Fruit fly (Drosophila melanogaster) whole organism, prepupa: ENCODE results near the gene CG3982.

Experiments used
- Blimp-1 ChIP-seq: fragments of 200-800 bp; sonication (Bioruptor generic); optimal IDR thresholded peaks from 3 replicates; lab custom pipeline; 2017; ENCODE audit warnings: missing biosample characterization, missing genetic modification characterization, mild to moderate bottlenecking, moderate library complexity, missing genetic modification reagents
- CG10631 ChIP-seq: fragments of 200-800 bp; sonication (Bioruptor generic); optimal IDR thresholded peaks from 2 replicates; lab custom pipeline; 2016; ENCODE audit warnings: missing biosample characterization, missing genetic modification characterization
- CG10669 ChIP-seq: fragments of 200-800 bp; sonication (Bioruptor generic); optimal IDR thresholded peaks from 3 replicates; lab custom pipeline; 2018; ENCODE audit warnings: missing biosample characterization, mild to moderate bottlenecking, missing genetic modification characterization, moderate library complexity
- CG11294 ChIP-seq: fragments of 200-800 bp; sonication (Bioruptor generic); IDR thresholded peaks from 2 replicates; pipeline ENCODE4 v1.3.6; 2022; ENCODE audit warnings: missing biosample characterization, missing genetic modification characterization
- CG11902 ChIP-seq: fragments of 200-800 bp; sonication (Bioruptor generic); optimal IDR thresholded peaks from 3 replicates; lab custom pipeline; 2016; ENCODE audit warnings: missing biosample characterization, missing genetic modification characterization
- CG15336 ChIP-seq: fragments of 200-800 bp; sonication (Bioruptor generic); IDR thresholded peaks from 2 replicates; pipeline ENCODE4 v1.3.6; 2022; ENCODE audit warnings: missing biosample characterization, missing genetic modification characterization
- CG1621 ChIP-seq: fragments of 200-800 bp; sonication (Bioruptor generic); optimal IDR thresholded peaks from 3 replicates; lab custom pipeline; 2018; ENCODE audit warnings: missing biosample characterization, mild to moderate bottlenecking, missing genetic modification characterization
- CG16779 ChIP-seq: fragments of 200-800 bp; sonication (Bioruptor generic); optimal IDR thresholded peaks from 3 replicates; lab custom pipeline; 2017; ENCODE audit warnings: missing biosample characterization, mild to moderate bottlenecking, missing genetic modification characterization
- CG3032 ChIP-seq: fragments of 200-800 bp; optimal IDR thresholded peaks from 2 replicates; lab custom pipeline; 2019; ENCODE audit warnings: missing biosample characterization, mild to moderate bottlenecking, missing genetic modification characterization, moderate library complexity
- CG31627 ChIP-seq: fragments of 200-800 bp; sonication (Bioruptor generic); optimal IDR thresholded peaks from 3 replicates; lab custom pipeline; 2016; ENCODE audit warnings: missing biosample characterization, missing genetic modification characterization
- CG32006 ChIP-seq: fragments of 200-800 bp; sonication (Bioruptor generic); optimal IDR thresholded peaks from 3 replicates; lab custom pipeline; 2017; ENCODE audit warnings: missing biosample characterization, mild to moderate bottlenecking, missing genetic modification characterization
- CG34406 ChIP-seq: fragments of 200-800 bp; sonication (Bioruptor generic); optimal IDR thresholded peaks from 3 replicates; lab custom pipeline; 2016; ENCODE audit warnings: missing biosample characterization, missing genetic modification characterization
- CG3919 ChIP-seq: fragments of 200-800 bp; sonication (Bioruptor generic); optimal IDR thresholded peaks from 3 replicates; lab custom pipeline; 2016; ENCODE audit warnings: missing biosample characterization, missing genetic modification characterization
- CG4318 ChIP-seq: fragments of 200-800 bp; sonication (Bioruptor generic); optimal IDR thresholded peaks from 3 replicates; lab custom pipeline; 2017; ENCODE audit warnings: missing biosample characterization, mild to moderate bottlenecking, missing genetic modification characterization
- CG6163 ChIP-seq: fragments of 200-800 bp; sonication (Bioruptor generic); IDR thresholded peaks from 3 replicates; pipeline ENCODE4 v1.3.6; 2022; ENCODE audit warnings: missing biosample characterization, missing genetic modification characterization
- CG6276 ChIP-seq: fragments of 200-800 bp; sonication (Bioruptor generic); optimal IDR thresholded peaks from 2 replicates; lab custom pipeline; 2017; ENCODE audit warnings: missing biosample characterization, mild to moderate bottlenecking, missing genetic modification characterization
- CG6792 ChIP-seq: fragments of 200-800 bp; sonication (Bioruptor generic); optimal IDR thresholded peaks from 3 replicates; lab custom pipeline; 2016; ENCODE audit warnings: missing biosample characterization, missing genetic modification characterization
- CG6808 ChIP-seq: fragments of 200-800 bp; sonication (Bioruptor generic); optimal IDR thresholded peaks from 3 replicates; lab custom pipeline; 2017; ENCODE audit warnings: missing biosample characterization, missing genetic modification characterization, mild to moderate bottlenecking, moderate library complexity, missing genetic modification reagents
- CG7368 ChIP-seq: fragments of 200-800 bp; sonication (Bioruptor generic); optimal IDR thresholded peaks from 3 replicates; lab custom pipeline; 2016; ENCODE audit warnings: missing biosample characterization, missing genetic modification characterization
- CG8119 ChIP-seq: fragments of 200-800 bp; sonication (Bioruptor generic); IDR thresholded peaks from 3 replicates; pipeline ENCODE4 v1.3.6; 2022; ENCODE audit warnings: missing biosample characterization, missing genetic modification characterization
- CG8319 ChIP-seq: fragments of 200-800 bp; sonication (Bioruptor generic); optimal IDR thresholded peaks from 3 replicates; lab custom pipeline; 2016; ENCODE audit warnings: missing biosample characterization, missing genetic modification characterization
- CG8632 ChIP-seq: fragments of 200-800 bp; sonication (Bioruptor generic); optimal IDR thresholded peaks from 3 replicates; lab custom pipeline; 2016; ENCODE audit warnings: missing biosample characterization, missing genetic modification characterization
- CG9139 ChIP-seq: fragments of 200-800 bp; sonication (Bioruptor generic); optimal IDR thresholded peaks from 3 replicates; lab custom pipeline; 2017; ENCODE audit warnings: missing biosample characterization, mild to moderate bottlenecking, missing genetic modification characterization
- Eip75B ChIP-seq: fragments of 200-800 bp; sonication (Bioruptor generic); optimal IDR thresholded peaks from 3 replicates; lab custom pipeline; 2016; ENCODE audit warnings: missing biosample characterization, missing genetic modification characterization
- Eip78C ChIP-seq: fragments of 200-800 bp; sonication (Bioruptor generic); peaks from one replicate; lab custom pipeline; 2016; ENCODE audit warnings: missing biosample characterization, missing genetic modification characterization
- Ets21C ChIP-seq: fragments of 200-800 bp; sonication (Bioruptor generic); optimal IDR thresholded peaks from 3 replicates; lab custom pipeline; 2016; ENCODE audit warnings: missing biosample characterization, missing genetic modification characterization
- Ets96B ChIP-seq: fragments of 200-800 bp; optimal IDR thresholded peaks from 2 replicates; lab custom pipeline; 2019; ENCODE audit warnings: missing biosample characterization, mild to moderate bottlenecking, missing genetic modification characterization, moderate library complexity
- Gug ChIP-seq: fragments of 200-800 bp; sonication (Bioruptor generic); IDR thresholded peaks from 2 replicates; pipeline ENCODE4 v1.3.6; 2022; ENCODE audit warnings: missing biosample characterization, missing genetic modification characterization
- Hr38 ChIP-seq: sonication (Bioruptor generic); optimal IDR thresholded peaks from 2 replicates; lab custom pipeline; 2016; ENCODE audit warnings: missing biosample characterization, missing genetic modification characterization
- Hr39 ChIP-seq: fragments of 200-800 bp; sonication (Bioruptor generic); optimal IDR thresholded peaks from 2 replicates; lab custom pipeline; 2016; ENCODE audit warnings: missing biosample characterization, missing genetic modification characterization
- Hr4 ChIP-seq: fragments of 200-800 bp; sonication (Bioruptor generic); optimal IDR thresholded peaks from 3 replicates; lab custom pipeline; 2016; ENCODE audit warnings: missing biosample characterization, missing genetic modification characterization
- Met ChIP-seq: fragments of 200-800 bp; sonication (Bioruptor generic); optimal IDR thresholded peaks from 3 replicates; lab custom pipeline; 2016; ENCODE audit warnings: missing biosample characterization, missing genetic modification characterization
- OdsH ChIP-seq: fragments of 200-800 bp; sonication (Bioruptor generic); optimal IDR thresholded peaks from 3 replicates; lab custom pipeline; 2016; ENCODE audit warnings: missing biosample characterization, missing genetic modification characterization
- Smox ChIP-seq: fragments of 200-800 bp; sonication (Bioruptor generic); optimal IDR thresholded peaks from 3 replicates; lab custom pipeline; 2016; ENCODE audit warnings: missing biosample characterization, missing genetic modification characterization
- Sox102F ChIP-seq: fragments of 200-800 bp; sonication (Bioruptor generic); optimal IDR thresholded peaks from 2 replicates; lab custom pipeline; 2016; ENCODE audit warnings: missing biosample characterization, mild to moderate bottlenecking, missing genetic modification characterization
- Sox14 ChIP-seq: fragments of 200-800 bp; sonication (Bioruptor generic); optimal IDR thresholded peaks from 3 replicates; lab custom pipeline; 2016; ENCODE audit warnings: missing biosample characterization, missing genetic modification characterization
- Sox15 ChIP-seq: fragments of 200-800 bp; sonication (Bioruptor generic); optimal IDR thresholded peaks from 3 replicates; lab custom pipeline; 2016; ENCODE audit warnings: missing biosample characterization, missing genetic modification characterization
- achi ChIP-seq: fragments of 200-800 bp; sonication (Bioruptor generic); optimal IDR thresholded peaks from 3 replicates; lab custom pipeline; 2016; ENCODE audit warnings: missing biosample characterization, missing genetic modification characterization
- cyc ChIP-seq: fragments of 200-800 bp; sonication (Bioruptor generic); optimal IDR thresholded peaks from 3 replicates; lab custom pipeline; 2016; ENCODE audit warnings: missing biosample characterization, missing genetic modification characterization
- dac ChIP-seq: fragments of 200-800 bp; sonication (Bioruptor generic); optimal IDR thresholded peaks from 2 replicates; lab custom pipeline; 2017; ENCODE audit warnings: missing biosample characterization, mild to moderate bottlenecking, missing genetic modification characterization
- eg ChIP-seq: fragments of 200-800 bp; sonication (Bioruptor generic); IDR thresholded peaks from 3 replicates; pipeline ENCODE4 v1.3.6; 2022; ENCODE audit warnings: missing biosample characterization, missing genetic modification characterization
- esn ChIP-seq: fragments of 200-800 bp; sonication (Bioruptor generic); optimal IDR thresholded peaks from 2 replicates; lab custom pipeline; 2016; ENCODE audit warnings: missing biosample characterization, mild to moderate bottlenecking, missing genetic modification characterization, moderate library complexity
- fd85E ChIP-seq: fragments of 200-800 bp; sonication (Bioruptor generic); optimal IDR thresholded peaks from 3 replicates; lab custom pipeline; 2016; ENCODE audit warnings: missing biosample characterization, missing genetic modification characterization
- fkh ChIP-seq: fragments of 200-800 bp; sonication (Bioruptor generic); optimal IDR thresholded peaks from 3 replicates; lab custom pipeline; 2017; ENCODE audit warnings: missing biosample characterization, mild to moderate bottlenecking, missing genetic modification characterization, moderate library complexity
- lz ChIP-seq: fragments of 200-800 bp; sonication (Bioruptor generic); optimal IDR thresholded peaks from 3 replicates; lab custom pipeline; 2016; ENCODE audit warnings: missing biosample characterization, missing genetic modification characterization
- net ChIP-seq: fragments of 200-800 bp; sonication (Bioruptor generic); optimal IDR thresholded peaks from 3 replicates; lab custom pipeline; 2016; ENCODE audit warnings: missing biosample characterization, missing genetic modification characterization
- pdm3 ChIP-seq: fragments of 200-800 bp; sonication (Bioruptor generic); optimal IDR thresholded peaks from 3 replicates; lab custom pipeline; 2016; ENCODE audit warnings: missing biosample characterization, missing genetic modification characterization
- salr ChIP-seq, 2 experiments: fragments of 200-800 bp; sonication (Bioruptor generic); optimal IDR thresholded peaks; 3 replicates each; lab custom pipeline; 2016 to 2018; ENCODE audit warnings: missing biosample characterization in 2 of 2, missing genetic modification characterization in 2 of 2, mild to moderate bottlenecking in 1 of 2
- ss ChIP-seq, 2 experiments: fragments of 200-800 bp; sonication (Bioruptor generic); optimal IDR thresholded peaks; 2 replicates in 1 of 2; 3 replicates in 1 of 2; lab custom pipeline; 2017 to 2018; ENCODE audit warnings: mild to moderate bottlenecking in 2 of 2, missing biosample characterization in 2 of 2, missing genetic modification characterization in 2 of 2, moderate library complexity in 1 of 2
- svp ChIP-seq: fragments of 200-800 bp; sonication (Bioruptor generic); peaks from one replicate; lab custom pipeline; 2016; ENCODE audit warnings: missing biosample characterization, missing genetic modification characterization
- vri ChIP-seq: fragments of 200-800 bp; sonication (Bioruptor generic); optimal IDR thresholded peaks from 3 replicates; lab custom pipeline; 2016; ENCODE audit warnings: missing biosample characterization, mild to moderate bottlenecking, missing genetic modification characterization

CG3982 gene

DNA sequence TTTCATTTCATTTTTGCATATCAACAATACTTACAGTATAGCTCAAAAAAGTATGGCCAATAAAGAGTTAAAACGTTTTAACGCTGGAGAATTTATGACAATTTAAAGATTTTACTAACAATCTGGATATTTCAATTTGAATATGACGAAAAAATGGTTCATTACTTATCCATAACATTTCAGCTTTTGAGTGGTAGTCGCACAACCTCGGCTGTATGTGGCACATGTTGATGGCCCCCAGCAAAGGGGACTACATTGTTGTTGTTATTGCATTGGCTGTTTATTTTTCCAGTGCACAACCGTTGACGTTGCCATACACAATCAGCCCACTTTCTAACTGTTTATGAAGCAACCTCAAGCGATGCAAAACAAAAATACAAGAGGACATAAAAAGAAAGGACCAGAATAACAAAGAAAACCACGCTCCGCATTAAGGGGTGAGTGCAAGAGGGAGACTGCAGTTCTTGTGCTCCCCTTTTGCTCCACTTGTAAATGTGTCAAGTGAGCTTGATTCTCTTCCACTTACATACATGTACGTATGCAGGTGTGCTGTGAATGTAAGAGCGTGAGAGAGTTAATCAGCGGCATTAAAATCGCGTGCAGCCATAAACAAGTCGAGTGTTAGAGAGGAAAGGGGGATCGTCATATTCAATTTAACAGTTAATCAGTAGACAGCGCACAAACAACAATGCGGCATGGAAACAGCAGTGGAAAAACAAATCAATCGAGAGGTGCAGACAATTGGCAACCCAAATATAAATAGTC lies 3.0 kb upstream of the CG3982 start:
- TF ChIP-seq CG4318 (GFP tag; lab: Kevin White, UChicago): peak; percentile 88
- peak; percentile 95 for TF ChIP-seq Ets21C (GFP tag; lab: Kevin White, UChicago)
- TF ChIP-seq CG3919 (GFP tag; lab: Kevin White, UChicago): peak; percentile 96
- peak; percentile 92 for TF ChIP-seq Sox15 (GFP tag; lab: Kevin White, UChicago)
- TF ChIP-seq CG8632 (GFP tag; lab: Kevin White, UChicago): peak; percentile 97
- TF ChIP-seq net (GFP tag; lab: Kevin White, UChicago): peak; percentile 97
- TF ChIP-seq CG1621 (tag; lab: Kevin White, UChicago): peak; percentile 95
- TF ChIP-seq CG8319 (GFP tag; lab: Kevin White, UChicago): peak; percentile 97
- peak; percentile 95 for TF ChIP-seq Hr4 (GFP tag; lab: Kevin White, UChicago)
- peak; percentile 98 for TF ChIP-seq Met (GFP tag; lab: Kevin White, UChicago)
- TF ChIP-seq achi (GFP tag; lab: Kevin White, UChicago): peak; percentile 96
- TF ChIP-seq Blimp-1 (GFP tag; lab: Kevin White, UChicago): peak; percentile 91
- peak; percentile 93 to 96 for TF ChIP-seq ss (GFP tag; optimal IDR thresholded peaks at IDR 0.05; lab: Kevin White, UChicago)
- peak; percentile 97 for TF ChIP-seq Ets96B (tag; lab: Kevin White, UChicago)
- peak; percentile 94 for TF ChIP-seq CG16779 (tag; lab: Kevin White, UChicago)
- TF ChIP-seq fkh: no peak
- peak; percentile 99 for TF ChIP-seq esn (GFP tag; lab: Kevin White, UChicago)
- peak; percentile 94 for TF ChIP-seq CG10631
- TF ChIP-seq CG6163: peak; percentile 97
- TF ChIP-seq svp (GFP tag; lab: Kevin White, UChicago): peak; percentile 99
- peak; percentile 94 for TF ChIP-seq CG9139 (GFP tag; lab: Kevin White, UChicago)
- peak; percentile 98 for TF ChIP-seq CG15336 (GFP tag; lab: Robert Waterston, UW)
- TF ChIP-seq CG11902 (GFP tag; lab: Kevin White, UChicago): peak; percentile 95
- peak; percentile 97 for TF ChIP-seq CG10669 (GFP tag; lab: Kevin White, UChicago)
- peak; percentile 87 for TF ChIP-seq fd85E (GFP tag; lab: Kevin White, UChicago)
- TF ChIP-seq Eip78C (GFP tag; lab: Kevin White, UChicago): peak; percentile 99
- peak; percentile 98 for TF ChIP-seq CG8119 (GFP tag; lab: Robert Waterston, UW)
- TF ChIP-seq vri (GFP tag; lab: Kevin White, UChicago): peak; percentile 89
- TF ChIP-seq pdm3: peak; percentile 97
- TF ChIP-seq Gug (GFP tag; lab: Robert Waterston, UW): peak; percentile 93
- TF ChIP-seq CG31627 (GFP tag; lab: Kevin White, UChicago): peak; percentile 97
- peak; percentile 96 for TF ChIP-seq CG7368 (GFP tag; lab: Kevin White, UChicago)
- peak; percentile 88 for TF ChIP-seq CG11294 (GFP tag; lab: Robert Waterston, UW)
- peak; percentile 98 for TF ChIP-seq CG6792
- TF ChIP-seq CG6808 (GFP tag; lab: Kevin White, UChicago): peak; percentile 93
- TF ChIP-seq CG32006 (GFP tag; lab: Kevin White, UChicago): peak; percentile 95
- peak; percentile 97 for TF ChIP-seq cyc
- peak; percentile 98 for TF ChIP-seq Smox
- TF ChIP-seq Hr38 (GFP tag; lab: Kevin White, UChicago): no peak
- peak; percentile 94 for TF ChIP-seq CG3032 (tag; lab: Kevin White, UChicago)
- peak; percentile 98 for TF ChIP-seq Sox14 (GFP tag; lab: Kevin White, UChicago)
- peak; percentile 89 for TF ChIP-seq dac (GFP tag; lab: Kevin White, UChicago)
- peak; percentile 98 for TF ChIP-seq Sox102F (GFP tag; lab: Kevin White, UChicago)
- peak; percentile 98 for TF ChIP-seq eg (GFP tag; lab: Robert Waterston, UW)
- TF ChIP-seq CG34406 (GFP tag; lab: Kevin White, UChicago): peak; percentile 97
- peak; percentile 94 for TF ChIP-seq CG6276 (GFP tag; lab: Kevin White, UChicago)
- peak; percentile 91 for TF ChIP-seq salr (GFP tag; optimal IDR thresholded peaks at IDR 0.05; lab: Kevin White, UChicago)
- TF ChIP-seq Eip75B: peak; percentile 99
- peak; percentile 96 for TF ChIP-seq Hr39 (GFP tag; lab: Kevin White, UChicago)
- TF ChIP-seq lz: peak; percentile 98
- peak; percentile 95 for TF ChIP-seq OdsH
